Worm (Caenorhabditis elegans): ENCODE results near the gene C04A11.5.

ce11 chrX:13687111-13687512 is 22.7 kb downstream of the C04A11.5 start:
- TF ChIP-seq mep-1 (tag; optimal IDR thresholded peaks at IDR 0.05) (peak; percentile 72), lsy-2 (tag; optimal IDR thresholded peaks at IDR 0.05) (peak in 1 of 2 experiments; percentile 43), ama-1 (optimal IDR thresholded peaks at IDR 0.05) (no peak), tag-97 (GFP tag; IDR thresholded peaks at IDR 0.05) (no peak)
